Worm (Caenorhabditis elegans) whole organism, L1 larva: ENCODE measurements around the gene rpn-5.

ENCODE experiments used
- dpl-1 ChIP-seq, 3 experiments: fragments of 150-350 bp in 2 of 3; sonication (generic microtip) in 1 of 3; optimal IDR thresholded peaks; 2 replicates each; lab custom pipeline; 2014 to 2017; ENCODE audit warnings: missing biosample characterization in 3 of 3, missing genetic modification characterization in 3 of 3, missing genetic modification reagents in 3 of 3
- lin-13 ChIP-seq: fragments of 150-350 bp; optimal IDR thresholded peaks from 2 replicates; lab custom pipeline; 2014; ENCODE audit warnings: missing biosample characterization, missing genetic modification reagents, missing genetic modification characterization
- lin-15B ChIP-seq: fragments of 150-350 bp; sonication (generic microtip); optimal IDR thresholded peaks from 3 replicates; lab custom pipeline; 2014; ENCODE audit warnings: missing biosample characterization, missing genetic modification characterization
- nhr-28 ChIP-seq: fragments of 150-350 bp; optimal IDR thresholded peaks from 2 replicates; lab custom pipeline; 2014; ENCODE audit warnings: missing biosample characterization, missing genetic modification characterization
- tbx-2 ChIP-seq: sonication (generic microtip); optimal IDR thresholded peaks from 2 replicates; lab custom pipeline; 2016; ENCODE audit warnings: missing genetic modification characterization, missing compliant biosample characterization

- no peak for TF ChIP-seq nhr-28
- no peak for TF ChIP-seq lin-13
- no peak for TF ChIP-seq lin-15B (tag; lab: Kevin White, UChicago)
- no peak for TF ChIP-seq tbx-2 (tag; lab: Kevin White, UChicago)
- TF ChIP-seq dpl-1 (GFP tag; optimal IDR thresholded peaks at IDR 0.05; lab: Kevin White, UChicago), result peak in 2 of 3 experiments; percentile 11 to 34
These were observed 5.1 kb downstream of the rpn-5 start, which contains the start of gene F10G7.5 for ce11 chrII:4693129-4693528.
